Worm (Caenorhabditis elegans) whole organism, late embryonic: ENCODE data around the gene glr-2.

ENCODE experiments used
- C38D4.7 ChIP-seq: fragments of 200-800 bp; sonication (Bioruptor generic); optimal IDR thresholded peaks from 2 replicates; lab custom pipeline; 2018; ENCODE audit warnings: mild to moderate bottlenecking, missing genetic modification characterization, moderate library complexity, missing compliant biosample characterization
- F13H6.1 ChIP-seq: sonication (generic microtip); optimal IDR thresholded peaks from 2 replicates; lab custom pipeline; 2016; ENCODE audit warnings: missing genetic modification characterization, missing compliant biosample characterization
- K09A11.1 ChIP-seq: sonication (generic microtip); optimal IDR thresholded peaks from 2 replicates; lab custom pipeline; 2017; ENCODE audit warnings: antibody characterized with exemption, mild to moderate bottlenecking, missing genetic modification characterization, missing compliant biosample characterization; ENCODE audit not compliant: insufficient read depth
- ama-1 ChIP-seq: fragments of 150-350 bp; optimal IDR thresholded peaks from 2 replicates; lab custom pipeline; 2014
- ceh-18 ChIP-seq: sonication (generic microtip); optimal IDR thresholded peaks from 2 replicates; lab custom pipeline; 2016; ENCODE audit warnings: missing genetic modification characterization, missing compliant biosample characterization
- ceh-19 ChIP-seq: fragments of 200-800 bp; sonication (Bioruptor generic); optimal IDR thresholded peaks from 2 replicates; lab custom pipeline; 2018; ENCODE audit warnings: mild to moderate bottlenecking, missing genetic modification characterization, missing compliant biosample characterization
- ceh-22 ChIP-seq: sonication (generic microtip); optimal IDR thresholded peaks from 2 replicates; lab custom pipeline; 2017; ENCODE audit warnings: missing biosample characterization, missing genetic modification characterization
- ceh-30 ChIP-seq: fragments of 150-350 bp; optimal IDR thresholded peaks from 2 replicates; lab custom pipeline; 2014; ENCODE audit warnings: missing biosample characterization, missing genetic modification characterization
- ceh-31 ChIP-seq: sonication (generic microtip); optimal IDR thresholded peaks from 2 replicates; lab custom pipeline; 2016; ENCODE audit warnings: missing genetic modification characterization, missing compliant biosample characterization
- ceh-48 ChIP-seq: sonication (generic microtip); optimal IDR thresholded peaks from 2 replicates; lab custom pipeline; 2016; ENCODE audit warnings: missing genetic modification characterization, inconsistent platforms, missing compliant biosample characterization
- dve-1 ChIP-seq: sonication (generic microtip); optimal IDR thresholded peaks from 2 replicates; lab custom pipeline; 2017; ENCODE audit warnings: antibody characterized with exemption, mild to moderate bottlenecking, missing genetic modification characterization, missing compliant biosample characterization
- elt-2 ChIP-seq: sonication (generic microtip); optimal IDR thresholded peaks from 2 replicates; lab custom pipeline; 2016; ENCODE audit warnings: missing genetic modification reagents, missing genetic modification characterization, missing compliant biosample characterization
- elt-4 ChIP-seq: sonication (generic microtip); optimal IDR thresholded peaks from 2 replicates; lab custom pipeline; 2016; ENCODE audit warnings: missing genetic modification characterization, missing compliant biosample characterization
- fkh-10 ChIP-seq: fragments of 150-350 bp; optimal IDR thresholded peaks from 2 replicates; lab custom pipeline; 2014; ENCODE audit warnings: missing biosample characterization, missing genetic modification reagents, missing genetic modification characterization
- fkh-6 ChIP-seq: sonication (generic microtip); optimal IDR thresholded peaks from 2 replicates; lab custom pipeline; 2016; ENCODE audit warnings: missing genetic modification characterization, missing compliant biosample characterization
- hlh-15 ChIP-seq: sonication (generic microtip); optimal IDR thresholded peaks from 2 replicates; lab custom pipeline; 2016; ENCODE audit warnings: missing genetic modification characterization, missing compliant biosample characterization
- hlh-30 ChIP-seq: sonication (generic microtip); optimal IDR thresholded peaks from 2 replicates; lab custom pipeline; 2017; ENCODE audit warnings: antibody characterized with exemption, missing genetic modification characterization, missing compliant biosample characterization; ENCODE audit not compliant: insufficient read depth
- nfya-1 ChIP-seq: sonication (generic microtip); optimal IDR thresholded peaks from 2 replicates; lab custom pipeline; 2017; ENCODE audit warnings: missing genetic modification characterization, mild to moderate bottlenecking, missing compliant biosample characterization, antibody characterized with exemption, moderate library complexity
- nhr-232 ChIP-seq: sonication (generic microtip); optimal IDR thresholded peaks from 2 replicates; lab custom pipeline; 2016; ENCODE audit warnings: missing genetic modification characterization, missing compliant biosample characterization
- npax-4 ChIP-seq: sonication (generic microtip); optimal IDR thresholded peaks from 2 replicates; lab custom pipeline; 2016; ENCODE audit warnings: missing genetic modification characterization, missing compliant biosample characterization
- pat-9 ChIP-seq: fragments of 200-800 bp; sonication (Bioruptor generic); optimal IDR thresholded peaks from 2 replicates; lab custom pipeline; 2018; ENCODE audit warnings: mild to moderate bottlenecking, missing genetic modification characterization, moderate library complexity, missing compliant biosample characterization
- pax-1 ChIP-seq: fragments of 150-350 bp; optimal IDR thresholded peaks from 2 replicates; lab custom pipeline; 2014; ENCODE audit warnings: missing biosample characterization, missing genetic modification characterization
- pha-2 ChIP-seq: sonication (generic microtip); optimal IDR thresholded peaks from 2 replicates; lab custom pipeline; 2017; ENCODE audit warnings: mild to moderate bottlenecking, missing genetic modification characterization, missing compliant biosample characterization
- ref-2 ChIP-seq: sonication (generic microtip); optimal IDR thresholded peaks from 2 replicates; lab custom pipeline; 2016; ENCODE audit warnings: missing genetic modification characterization, missing compliant biosample characterization
- rnt-1 ChIP-seq: sonication (generic microtip); optimal IDR thresholded peaks from 2 replicates; lab custom pipeline; 2016; ENCODE audit warnings: missing genetic modification characterization, missing compliant biosample characterization
- sdc-2 ChIP-seq: sonication (generic microtip); optimal IDR thresholded peaks from 2 replicates; lab custom pipeline; 2016; ENCODE audit warnings: missing genotype, missing genetic modification characterization, missing compliant biosample characterization
- syd-9 ChIP-seq: sonication (generic microtip); optimal IDR thresholded peaks from 2 replicates; lab custom pipeline; 2016; ENCODE audit warnings: mild to moderate bottlenecking, missing genetic modification characterization, moderate library complexity, missing compliant biosample characterization
- tbx-7 ChIP-seq: sonication (generic microtip); optimal IDR thresholded peaks from 2 replicates; lab custom pipeline; 2016; ENCODE audit warnings: missing genotype, missing genetic modification characterization, missing compliant biosample characterization
- unc-3 ChIP-seq, 2 experiments: fragments of 200-800 bp in 1 of 2; sonication (Bioruptor generic) in 1 of 2; sonication (generic microtip) in 1 of 2; conservative IDR thresholded peaks in 1 of 2; optimal IDR thresholded peaks in 1 of 2; 2 replicates each; pipeline versions ENCODE4 v1.3.6 to Lab custom; 2016 to 2022; ENCODE audit warnings: missing compliant biosample characterization in 2 of 2, missing genetic modification characterization in 2 of 2, missing genetic modification reagents in 1 of 2
- unc-55 ChIP-seq: sonication (generic microtip); optimal IDR thresholded peaks from 2 replicates; lab custom pipeline; 2017; ENCODE audit warnings: missing biosample characterization, missing genetic modification reagents, missing genetic modification characterization
- zip-5 ChIP-seq: sonication (generic microtip); optimal IDR thresholded peaks from 2 replicates; lab custom pipeline; 2016; ENCODE audit warnings: missing genetic modification characterization, missing compliant biosample characterization

glr-2 gene

ce11 chrIII:7152569-7152968, 7.8 kb upstream of the glr-2 start:
- no peak for TF ChIP-seq sdc-2
- no peak for TF ChIP-seq zip-5 (tag; lab: Kevin White, UChicago)

- TF ChIP-seq nfya-1 (no peak), pat-9 (no peak), fkh-10 (GFP tag; lab: Kevin White, UChicago) (no peak), syd-9 (tag; lab: Kevin White, UChicago) (no peak), nhr-232 (no peak), ceh-48 (no peak)
Measured at ce11 chrIII:7150162-7150561, 5.4 kb upstream of the glr-2 start.

- TF ChIP-seq ceh-31 (tag; lab: Kevin White, UChicago) (no peak), ceh-48 (no peak)
Measured at ce11 chrIII:7148191-7148590, 3.4 kb upstream of the glr-2 start.

ce11 chrIII:7146341-7146740, 1.6 kb upstream of the glr-2 start:
- TF ChIP-seq ceh-19 (GFP tag; lab: Kevin White, UChicago) = no peak
- no peak for TF ChIP-seq hlh-15 (tag; lab: Kevin White, UChicago)
- TF ChIP-seq ceh-30 (tag; lab: Kevin White, UChicago) = no peak
- no peak for TF ChIP-seq ceh-48
- TF ChIP-seq unc-3 (GFP tag; conservative IDR thresholded peaks at IDR 0.05; lab: Robert Waterston, UW) = no peak
- TF ChIP-seq unc-3 (tag; optimal IDR thresholded peaks at IDR 0.05; lab: Kevin White, UChicago) = no peak
- TF ChIP-seq unc-55 (GFP tag; lab: Kevin White, UChicago) = no peak
- TF ChIP-seq fkh-6 (tag; lab: Kevin White, UChicago) = no peak
- no peak for TF ChIP-seq tbx-7 (tag; lab: Kevin White, UChicago)
- TF ChIP-seq elt-4 = no peak
- TF ChIP-seq rnt-1 (tag; lab: Kevin White, UChicago) = no peak
- TF ChIP-seq ceh-22 (tag; lab: Kevin White, UChicago) = no peak
- TF ChIP-seq K09A11.1 = no peak
- no peak for TF ChIP-seq pat-9
- TF ChIP-seq dve-1 (tag; lab: Kevin White, UChicago) = no peak
- no peak for TF ChIP-seq ref-2 (tag; lab: Kevin White, UChicago)
- TF ChIP-seq C38D4.7 (GFP tag; lab: Kevin White, UChicago) = no peak
- no peak for TF ChIP-seq pax-1
- no peak for TF ChIP-seq hlh-30 (tag; lab: Kevin White, UChicago)
- TF ChIP-seq F13H6.1 = no peak
- TF ChIP-seq ceh-18 (tag; lab: Kevin White, UChicago) = no peak

ce11 chrIII:7142172-7142601, 2.6 kb downstream of the glr-2 start:
- TF ChIP-seq pha-2 (tag; lab: Kevin White, UChicago) (no peak), ama-1 (peak; percentile 39), npax-4 (tag; lab: Kevin White, UChicago) (no peak), unc-55 (GFP tag; lab: Kevin White, UChicago) (no peak), hlh-30 (tag; lab: Kevin White, UChicago) (peak; percentile 25)
- TF ChIP-seq, all 69 proteins: peak for 2

- peak; percentile 11 for TF ChIP-seq elt-2
- no peak for TF ChIP-seq unc-3 (GFP tag; conservative IDR thresholded peaks at IDR 0.05; lab: Robert Waterston, UW)
- no peak for TF ChIP-seq unc-3 (tag; optimal IDR thresholded peaks at IDR 0.05; lab: Kevin White, UChicago)
- peak; percentile 87 for TF ChIP-seq ama-1
Measured at ce11 chrIII:7141285-7141715, 3.5 kb downstream of the glr-2 start.
